Fruit fly (Drosophila melanogaster) whole organism, prepupa: ENCODE results near the gene Tpi.

Experiments
- CG10669 ChIP-seq: fragments of 200-800 bp; sonication (Bioruptor generic); optimal IDR thresholded peaks from 3 replicates; lab custom pipeline; 2018; ENCODE audit warnings: missing biosample characterization, mild to moderate bottlenecking, missing genetic modification characterization, moderate library complexity
- CG11294 ChIP-seq: fragments of 200-800 bp; sonication (Bioruptor generic); IDR thresholded peaks from 2 replicates; pipeline ENCODE4 v1.3.6; 2022; ENCODE audit warnings: missing biosample characterization, missing genetic modification characterization
- CG11762 ChIP-seq: fragments of 200-800 bp; sonication (Bioruptor generic); optimal IDR thresholded peaks from 3 replicates; lab custom pipeline; 2016; ENCODE audit warnings: missing biosample characterization, missing genetic modification characterization; ENCODE audit not compliant: insufficient read depth
- CG11902 ChIP-seq: fragments of 200-800 bp; sonication (Bioruptor generic); optimal IDR thresholded peaks from 3 replicates; lab custom pipeline; 2016; ENCODE audit warnings: missing biosample characterization, missing genetic modification characterization
- CG15336 ChIP-seq: fragments of 200-800 bp; sonication (Bioruptor generic); IDR thresholded peaks from 2 replicates; pipeline ENCODE4 v1.3.6; 2022; ENCODE audit warnings: missing biosample characterization, missing genetic modification characterization
- CG1621 ChIP-seq: fragments of 200-800 bp; sonication (Bioruptor generic); optimal IDR thresholded peaks from 3 replicates; lab custom pipeline; 2018; ENCODE audit warnings: missing biosample characterization, mild to moderate bottlenecking, missing genetic modification characterization
- CG16779 ChIP-seq: fragments of 200-800 bp; sonication (Bioruptor generic); optimal IDR thresholded peaks from 3 replicates; lab custom pipeline; 2017; ENCODE audit warnings: missing biosample characterization, mild to moderate bottlenecking, missing genetic modification characterization
- CG3032 ChIP-seq: fragments of 200-800 bp; optimal IDR thresholded peaks from 2 replicates; lab custom pipeline; 2019; ENCODE audit warnings: missing biosample characterization, mild to moderate bottlenecking, missing genetic modification characterization, moderate library complexity
- CG31627 ChIP-seq: fragments of 200-800 bp; sonication (Bioruptor generic); optimal IDR thresholded peaks from 3 replicates; lab custom pipeline; 2016; ENCODE audit warnings: missing biosample characterization, missing genetic modification characterization
- CG32006 ChIP-seq: fragments of 200-800 bp; sonication (Bioruptor generic); optimal IDR thresholded peaks from 3 replicates; lab custom pipeline; 2017; ENCODE audit warnings: missing biosample characterization, mild to moderate bottlenecking, missing genetic modification characterization
- CG34406 ChIP-seq: fragments of 200-800 bp; sonication (Bioruptor generic); optimal IDR thresholded peaks from 3 replicates; lab custom pipeline; 2016; ENCODE audit warnings: missing biosample characterization, missing genetic modification characterization
- CG3919 ChIP-seq: fragments of 200-800 bp; sonication (Bioruptor generic); optimal IDR thresholded peaks from 3 replicates; lab custom pipeline; 2016; ENCODE audit warnings: missing biosample characterization, missing genetic modification characterization
- CG6163 ChIP-seq: fragments of 200-800 bp; sonication (Bioruptor generic); IDR thresholded peaks from 3 replicates; pipeline ENCODE4 v1.3.6; 2022; ENCODE audit warnings: missing biosample characterization, missing genetic modification characterization
- CG6792 ChIP-seq: fragments of 200-800 bp; sonication (Bioruptor generic); optimal IDR thresholded peaks from 3 replicates; lab custom pipeline; 2016; ENCODE audit warnings: missing biosample characterization, missing genetic modification characterization
- CG6808 ChIP-seq: fragments of 200-800 bp; sonication (Bioruptor generic); optimal IDR thresholded peaks from 3 replicates; lab custom pipeline; 2017; ENCODE audit warnings: missing biosample characterization, missing genetic modification characterization, mild to moderate bottlenecking, moderate library complexity, missing genetic modification reagents
- CG8319 ChIP-seq: fragments of 200-800 bp; sonication (Bioruptor generic); optimal IDR thresholded peaks from 3 replicates; lab custom pipeline; 2016; ENCODE audit warnings: missing biosample characterization, missing genetic modification characterization
- CG8632 ChIP-seq: fragments of 200-800 bp; sonication (Bioruptor generic); optimal IDR thresholded peaks from 3 replicates; lab custom pipeline; 2016; ENCODE audit warnings: missing biosample characterization, missing genetic modification characterization
- Eip75B ChIP-seq: fragments of 200-800 bp; sonication (Bioruptor generic); optimal IDR thresholded peaks from 3 replicates; lab custom pipeline; 2016; ENCODE audit warnings: missing biosample characterization, missing genetic modification characterization
- Eip78C ChIP-seq: fragments of 200-800 bp; sonication (Bioruptor generic); peaks from one replicate; lab custom pipeline; 2016; ENCODE audit warnings: missing biosample characterization, missing genetic modification characterization
- Eip93F ChIP-seq: fragments of 200-800 bp; sonication (Bioruptor generic); optimal IDR thresholded peaks from 2 replicates; lab custom pipeline; 2016; ENCODE audit warnings: missing biosample characterization, mild to moderate bottlenecking, missing genetic modification characterization
- Ets21C ChIP-seq: fragments of 200-800 bp; sonication (Bioruptor generic); optimal IDR thresholded peaks from 3 replicates; lab custom pipeline; 2016; ENCODE audit warnings: missing biosample characterization, missing genetic modification characterization
- Ets96B ChIP-seq: fragments of 200-800 bp; optimal IDR thresholded peaks from 2 replicates; lab custom pipeline; 2019; ENCODE audit warnings: missing biosample characterization, mild to moderate bottlenecking, missing genetic modification characterization, moderate library complexity
- Gug ChIP-seq: fragments of 200-800 bp; sonication (Bioruptor generic); IDR thresholded peaks from 2 replicates; pipeline ENCODE4 v1.3.6; 2022; ENCODE audit warnings: missing biosample characterization, missing genetic modification characterization
- Hr38 ChIP-seq: sonication (Bioruptor generic); optimal IDR thresholded peaks from 2 replicates; lab custom pipeline; 2016; ENCODE audit warnings: missing biosample characterization, missing genetic modification characterization
- Hr39 ChIP-seq: fragments of 200-800 bp; sonication (Bioruptor generic); optimal IDR thresholded peaks from 2 replicates; lab custom pipeline; 2016; ENCODE audit warnings: missing biosample characterization, missing genetic modification characterization
- Hr4 ChIP-seq: fragments of 200-800 bp; sonication (Bioruptor generic); optimal IDR thresholded peaks from 3 replicates; lab custom pipeline; 2016; ENCODE audit warnings: missing biosample characterization, missing genetic modification characterization
- Lpt ChIP-seq: fragments of 200-800 bp; sonication (Bioruptor generic); optimal IDR thresholded peaks from 3 replicates; lab custom pipeline; 2016; ENCODE audit warnings: missing biosample characterization, missing genetic modification characterization
- Smox ChIP-seq: fragments of 200-800 bp; sonication (Bioruptor generic); optimal IDR thresholded peaks from 3 replicates; lab custom pipeline; 2016; ENCODE audit warnings: missing biosample characterization, missing genetic modification characterization
- Sox102F ChIP-seq: fragments of 200-800 bp; sonication (Bioruptor generic); optimal IDR thresholded peaks from 2 replicates; lab custom pipeline; 2016; ENCODE audit warnings: missing biosample characterization, mild to moderate bottlenecking, missing genetic modification characterization
- Sox14 ChIP-seq: fragments of 200-800 bp; sonication (Bioruptor generic); optimal IDR thresholded peaks from 3 replicates; lab custom pipeline; 2016; ENCODE audit warnings: missing biosample characterization, missing genetic modification characterization
- achi ChIP-seq: fragments of 200-800 bp; sonication (Bioruptor generic); optimal IDR thresholded peaks from 3 replicates; lab custom pipeline; 2016; ENCODE audit warnings: missing biosample characterization, missing genetic modification characterization
- acj6 ChIP-seq: fragments of 200-800 bp; sonication (Bioruptor generic); optimal IDR thresholded peaks from 3 replicates; lab custom pipeline; 2016; ENCODE audit warnings: missing biosample characterization, missing genetic modification characterization
- cyc ChIP-seq: fragments of 200-800 bp; sonication (Bioruptor generic); optimal IDR thresholded peaks from 3 replicates; lab custom pipeline; 2016; ENCODE audit warnings: missing biosample characterization, missing genetic modification characterization
- dac ChIP-seq: fragments of 200-800 bp; sonication (Bioruptor generic); optimal IDR thresholded peaks from 2 replicates; lab custom pipeline; 2017; ENCODE audit warnings: missing biosample characterization, mild to moderate bottlenecking, missing genetic modification characterization
- eg ChIP-seq: fragments of 200-800 bp; sonication (Bioruptor generic); IDR thresholded peaks from 3 replicates; pipeline ENCODE4 v1.3.6; 2022; ENCODE audit warnings: missing biosample characterization, missing genetic modification characterization
- esn ChIP-seq: fragments of 200-800 bp; sonication (Bioruptor generic); optimal IDR thresholded peaks from 2 replicates; lab custom pipeline; 2016; ENCODE audit warnings: missing biosample characterization, mild to moderate bottlenecking, missing genetic modification characterization, moderate library complexity
- fd59A ChIP-seq: fragments of 200-800 bp; sonication (Bioruptor generic); optimal IDR thresholded peaks from 2 replicates; lab custom pipeline; 2017; ENCODE audit warnings: missing biosample characterization, mild to moderate bottlenecking, missing genetic modification characterization, missing genetic modification reagents
- fkh ChIP-seq: fragments of 200-800 bp; sonication (Bioruptor generic); optimal IDR thresholded peaks from 3 replicates; lab custom pipeline; 2017; ENCODE audit warnings: missing biosample characterization, mild to moderate bottlenecking, missing genetic modification characterization, moderate library complexity
- lz ChIP-seq: fragments of 200-800 bp; sonication (Bioruptor generic); optimal IDR thresholded peaks from 3 replicates; lab custom pipeline; 2016; ENCODE audit warnings: missing biosample characterization, missing genetic modification characterization
- net ChIP-seq: fragments of 200-800 bp; sonication (Bioruptor generic); optimal IDR thresholded peaks from 3 replicates; lab custom pipeline; 2016; ENCODE audit warnings: missing biosample characterization, missing genetic modification characterization
- salr ChIP-seq, 2 experiments: fragments of 200-800 bp; sonication (Bioruptor generic); optimal IDR thresholded peaks; 3 replicates each; lab custom pipeline; 2016 to 2018; ENCODE audit warnings: missing biosample characterization in 2 of 2, missing genetic modification characterization in 2 of 2, mild to moderate bottlenecking in 1 of 2
- spab ChIP-seq: fragments of 200-800 bp; sonication (Bioruptor generic); optimal IDR thresholded peaks from 2 replicates; lab custom pipeline; 2017; ENCODE audit warnings: missing biosample characterization, mild to moderate bottlenecking, missing genetic modification characterization, missing genetic modification reagents
- svp ChIP-seq: fragments of 200-800 bp; sonication (Bioruptor generic); peaks from one replicate; lab custom pipeline; 2016; ENCODE audit warnings: missing biosample characterization, missing genetic modification characterization
- topi ChIP-seq: fragments of 200-800 bp; sonication (Bioruptor generic); optimal IDR thresholded peaks from 3 replicates; lab custom pipeline; 2016; ENCODE audit warnings: missing biosample characterization, missing genetic modification characterization
- vri ChIP-seq: fragments of 200-800 bp; sonication (Bioruptor generic); optimal IDR thresholded peaks from 3 replicates; lab custom pipeline; 2016; ENCODE audit warnings: missing biosample characterization, mild to moderate bottlenecking, missing genetic modification characterization

The Tpi gene

DNA sequence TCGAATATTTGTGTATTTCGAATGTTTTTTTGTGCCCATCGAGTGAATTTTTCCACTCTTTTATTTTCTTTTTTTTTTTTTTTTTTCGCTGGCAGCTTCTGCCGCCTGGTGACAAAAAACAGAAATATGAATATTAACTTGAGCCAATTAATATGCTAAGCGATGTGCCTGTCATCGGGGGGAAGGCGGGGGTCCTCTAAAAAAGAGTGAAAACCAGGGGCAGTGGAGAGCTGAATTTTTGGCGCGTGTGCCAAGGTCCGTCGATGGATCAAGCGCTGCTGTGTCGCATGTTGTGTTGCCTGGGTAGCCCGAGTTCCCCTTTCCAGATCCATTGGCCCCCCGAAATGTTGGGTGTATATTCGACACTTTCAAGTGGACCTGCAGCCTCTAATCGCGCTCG is 28.6 kb downstream of the Tpi start:
- TF ChIP-seq Hr38 (GFP tag; lab: Kevin White, UChicago) (no peak), eg (GFP tag; lab: Robert Waterston, UW) (0 out of 3 replicates have a peak, but pooled peaks have one; percentile 18)

DNA sequence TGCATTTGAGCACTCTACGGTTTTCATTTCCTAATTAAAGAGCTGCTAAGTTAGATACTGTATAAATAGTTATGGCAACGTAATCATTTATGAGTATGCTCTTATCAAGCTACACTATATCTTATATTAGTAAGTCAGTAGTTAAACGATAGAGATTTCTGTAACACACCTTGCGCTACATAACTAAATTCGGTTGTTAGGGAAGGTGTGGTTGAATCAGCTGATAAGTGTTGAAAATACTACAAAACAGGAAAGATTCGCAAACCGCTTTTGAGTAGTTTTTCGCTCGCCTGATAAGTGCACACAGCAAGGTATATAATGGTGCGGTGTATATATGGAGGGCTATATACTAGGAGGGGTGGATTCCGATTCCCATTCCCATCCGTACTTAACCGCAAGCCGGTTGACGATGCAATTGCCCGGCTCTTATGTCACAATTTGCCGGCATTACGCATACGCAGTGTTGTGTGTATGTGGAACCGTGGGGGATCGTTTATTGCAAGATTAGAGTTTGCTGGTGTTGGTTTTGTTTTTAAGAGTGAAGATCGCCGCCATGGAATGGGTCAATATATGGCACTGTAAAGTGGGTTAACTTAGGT is 29.4 kb downstream of the Tpi start:
- no peak for TF ChIP-seq fkh
- no peak for TF ChIP-seq lz (GFP tag; lab: Kevin White, UChicago)
- TF ChIP-seq Sox14 (GFP tag; lab: Kevin White, UChicago) = no peak
- TF ChIP-seq Lpt = no peak
- TF ChIP-seq achi (GFP tag; lab: Kevin White, UChicago) = no peak
- TF ChIP-seq CG8632 (GFP tag; lab: Kevin White, UChicago) = no peak
- TF ChIP-seq vri (GFP tag; lab: Kevin White, UChicago) = peak; percentile 74
- TF ChIP-seq svp (GFP tag; lab: Kevin White, UChicago) = peak; percentile 30
- TF ChIP-seq dac = no peak
- TF ChIP-seq Eip75B (GFP tag; lab: Kevin White, UChicago) = no peak
- no peak for TF ChIP-seq CG31627 (GFP tag; lab: Kevin White, UChicago)

DNA sequence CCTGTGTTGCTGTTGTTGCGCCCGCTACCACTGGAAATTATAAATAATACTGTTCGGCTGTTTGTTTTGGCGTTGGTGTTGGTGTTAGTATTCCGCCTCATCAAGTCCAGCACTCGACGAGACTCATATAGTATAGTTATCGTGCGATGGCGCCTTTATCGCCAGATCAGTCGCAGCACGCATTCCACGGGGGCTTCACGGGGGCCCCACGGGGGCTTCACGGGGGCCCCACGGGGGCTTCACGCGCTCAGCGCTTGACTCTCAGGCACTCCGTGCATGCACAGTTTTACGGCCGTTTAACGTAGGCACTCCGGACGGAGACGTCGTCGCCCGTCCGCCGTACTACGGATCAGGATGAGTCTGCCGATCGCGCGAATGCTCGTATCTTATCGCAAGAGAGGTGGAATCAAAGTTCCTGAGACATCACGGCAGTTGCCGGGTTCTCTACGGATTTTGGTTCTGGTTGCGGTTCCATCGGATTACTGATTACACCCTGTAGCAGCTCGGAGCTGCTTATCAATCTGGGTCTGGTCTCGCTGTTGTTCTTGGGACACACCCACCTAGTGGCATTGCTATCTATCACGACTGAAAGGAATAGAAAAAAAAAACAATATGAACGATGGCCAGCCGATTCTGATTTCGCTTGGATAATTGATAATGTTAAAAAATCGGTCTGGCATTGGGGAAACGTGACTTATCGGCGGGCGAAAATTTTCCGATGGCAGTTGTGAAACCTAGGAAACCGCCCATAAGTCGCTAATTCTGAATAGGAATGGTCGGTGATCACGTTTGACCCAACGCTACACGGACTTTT is 31.4 kb downstream of the Tpi start:
- TF ChIP-seq Sox102F (GFP tag; lab: Kevin White, UChicago) (no peak), CG10669 (GFP tag; lab: Kevin White, UChicago) (no peak), Eip78C (GFP tag; lab: Kevin White, UChicago) (peak; percentile 73), CG6808 (GFP tag; lab: Kevin White, UChicago) (no peak), topi (GFP tag; lab: Kevin White, UChicago) (no peak), salr (GFP tag; optimal IDR thresholded peaks at IDR 0.05; lab: Kevin White, UChicago) (no peak), lz (GFP tag; lab: Kevin White, UChicago) (no peak), CG15336 (no peak), CG3032 (tag; lab: Kevin White, UChicago) (no peak), esn (GFP tag; lab: Kevin White, UChicago) (peak; percentile 11), CG3919 (GFP tag; lab: Kevin White, UChicago) (peak; percentile 18), Smox (GFP tag; lab: Kevin White, UChicago) (no peak), CG6163 (GFP tag; lab: Robert Waterston, UW) (peak; percentile 32; the same call in 1 of the 3 replicates), Hr4 (no peak), eg (GFP tag; lab: Robert Waterston, UW) (no peak), fd59A (GFP tag; lab: Kevin White, UChicago) (no peak), Eip93F (GFP tag; lab: Kevin White, UChicago) (no peak), Sox14 (GFP tag; lab: Kevin White, UChicago) (no peak), Hr38 (GFP tag; lab: Kevin White, UChicago) (no peak), achi (GFP tag; lab: Kevin White, UChicago) (no peak), CG8319 (GFP tag; lab: Kevin White, UChicago) (no peak), Hr39 (GFP tag; lab: Kevin White, UChicago) (no peak), cyc (GFP tag; lab: Kevin White, UChicago) (no peak), CG11762 (no peak), CG11902 (GFP tag; lab: Kevin White, UChicago) (no peak), Gug (no peak), CG16779 (no peak), CG1621 (tag; lab: Kevin White, UChicago) (peak; percentile 40), fkh (peak; percentile 21), net (GFP tag; lab: Kevin White, UChicago) (no peak), CG6792 (GFP tag; lab: Kevin White, UChicago) (no peak), CG34406 (GFP tag; lab: Kevin White, UChicago) (no peak), svp (GFP tag; lab: Kevin White, UChicago) (peak; percentile 97), Eip75B (GFP tag; lab: Kevin White, UChicago) (no peak), CG11294 (GFP tag; lab: Robert Waterston, UW) (no peak; the same call in 1 of the 2 replicates), vri (GFP tag; lab: Kevin White, UChicago) (peak; percentile 84), Ets21C (no peak), Ets96B (tag; lab: Kevin White, UChicago) (no peak), CG32006 (GFP tag; lab: Kevin White, UChicago) (no peak), acj6 (GFP tag; lab: Kevin White, UChicago) (no peak), spab (GFP tag; lab: Kevin White, UChicago) (no peak)
